Fruit fly (Drosophila melanogaster) whole organism, embryonic: Measurements from ENCODE around the gene CG31538.

Source experiments
- Ada2b ChIP-seq: fragments of 200-800 bp; sonication (Bioruptor generic); IDR thresholded peaks from 2 replicates; pipeline ENCODE4 v1.3.6; 2022; ENCODE audit warnings: missing biosample characterization, missing genetic modification characterization
- B-H2 ChIP-seq: fragments of 200-800 bp; sonication (Bioruptor generic); optimal IDR thresholded peaks from 2 replicates; lab custom pipeline; 2018; ENCODE audit warnings: missing biosample characterization, mild to moderate bottlenecking, missing genetic modification characterization
- BEAF-32 ChIP-seq: fragments of 200-800 bp; sonication (Bioruptor generic); optimal IDR thresholded peaks from 3 replicates; lab custom pipeline; 2017; ENCODE audit warnings: missing biosample characterization, missing genetic modification characterization, mild to moderate bottlenecking, moderate library complexity, missing genetic modification reagents
- CG10321 ChIP-seq: fragments of 200-800 bp; sonication (Bioruptor generic); IDR thresholded peaks from 2 replicates; pipeline ENCODE4 v1.3.6; 2022; ENCODE audit warnings: missing biosample characterization, missing genetic modification characterization
- CG10979 ChIP-seq: fragments of 200-800 bp; sonication (Bioruptor generic); optimal IDR thresholded peaks from 2 replicates; lab custom pipeline; 2018; ENCODE audit warnings: missing biosample characterization, mild to moderate bottlenecking, missing genetic modification characterization, moderate library complexity
- CG11560 ChIP-seq: fragments of 200-800 bp; sonication (Bioruptor generic); IDR thresholded peaks from 3 replicates; pipeline ENCODE4 v1.3.6; 2022; ENCODE audit warnings: missing biosample characterization, missing genetic modification characterization
- CG13624 ChIP-seq: fragments of 200-800 bp; sonication (Bioruptor generic); optimal IDR thresholded peaks from 2 replicates; lab custom pipeline; 2016; ENCODE audit warnings: missing biosample characterization, missing genetic modification characterization
- CG13894 ChIP-seq: fragments of 200-800 bp; sonication (Bioruptor generic); optimal IDR thresholded peaks from 3 replicates; lab custom pipeline; 2018; ENCODE audit warnings: missing biosample characterization, mild to moderate bottlenecking, missing genetic modification characterization, moderate library complexity
- CG14441 ChIP-seq: fragments of 200-800 bp; sonication (Bioruptor generic); IDR thresholded peaks from 2 replicates; pipeline ENCODE4 v1.3.6; 2022; ENCODE audit warnings: missing biosample characterization, missing genetic modification characterization
- CG15011 ChIP-seq: fragments of 200-800 bp; sonication (Bioruptor generic); optimal IDR thresholded peaks from 3 replicates; lab custom pipeline; 2018; ENCODE audit warnings: missing biosample characterization, mild to moderate bottlenecking, missing genetic modification characterization
- CG15514 ChIP-seq: fragments of 200-800 bp; sonication (Bioruptor generic); optimal IDR thresholded peaks from 3 replicates; lab custom pipeline; 2017; ENCODE audit warnings: missing biosample characterization, missing genetic modification characterization, mild to moderate bottlenecking, moderate library complexity, missing genetic modification reagents
- CG17802 ChIP-seq: fragments of 200-800 bp; sonication (Bioruptor generic); optimal IDR thresholded peaks from 2 replicates; lab custom pipeline; 2018; ENCODE audit warnings: missing biosample characterization, mild to moderate bottlenecking, missing genetic modification characterization, moderate library complexity
- CG2199 ChIP-seq: fragments of 200-800 bp; sonication (Bioruptor generic); IDR thresholded peaks from 3 replicates; pipeline ENCODE4 v1.3.6; 2022; ENCODE audit warnings: missing biosample characterization, missing genetic modification characterization
- CG2678 ChIP-seq: fragments of 200-800 bp; sonication (Bioruptor generic); optimal IDR thresholded peaks from 3 replicates; lab custom pipeline; 2019; ENCODE audit warnings: missing biosample characterization, mild to moderate bottlenecking, missing genetic modification characterization, moderate library complexity
- CG30431 ChIP-seq: fragments of 200-800 bp; sonication (Bioruptor generic); optimal IDR thresholded peaks from 2 replicates; lab custom pipeline; 2017; ENCODE audit warnings: missing biosample characterization, missing genetic modification characterization
- CG31365 ChIP-seq: fragments of 200-800 bp; sonication (Bioruptor generic); optimal IDR thresholded peaks from 2 replicates; lab custom pipeline; 2018; ENCODE audit warnings: missing biosample characterization, mild to moderate bottlenecking, missing genetic modification characterization
- CG4707 ChIP-seq: fragments of 200-800 bp; sonication (Bioruptor generic); optimal IDR thresholded peaks from 2 replicates; lab custom pipeline; 2018; ENCODE audit warnings: missing biosample characterization, mild to moderate bottlenecking, missing genetic modification characterization, moderate library complexity
- CG7786 ChIP-seq: fragments of 200-800 bp; sonication (Bioruptor generic); optimal IDR thresholded peaks from 2 replicates; lab custom pipeline; 2016; ENCODE audit warnings: missing biosample characterization, missing genetic modification characterization
- CG7987 ChIP-seq: fragments of 200-800 bp; sonication (Bioruptor generic); optimal IDR thresholded peaks from 2 replicates; lab custom pipeline; 2018; ENCODE audit warnings: missing biosample characterization, mild to moderate bottlenecking, missing genetic modification characterization, moderate library complexity
- CG9609 ChIP-seq: fragments of 200-800 bp; sonication (Bioruptor generic); optimal IDR thresholded peaks from 3 replicates; lab custom pipeline; 2016; ENCODE audit warnings: missing biosample characterization, missing genetic modification characterization
- CG9727 ChIP-seq: fragments of 200-800 bp; sonication (Bioruptor generic); optimal IDR thresholded peaks from 3 replicates; lab custom pipeline; 2017; ENCODE audit warnings: missing biosample characterization, mild to moderate bottlenecking, missing genetic modification characterization
- CG9797 ChIP-seq: fragments of 200-800 bp; sonication (Bioruptor generic); optimal IDR thresholded peaks from 3 replicates; lab custom pipeline; 2018; ENCODE audit warnings: missing biosample characterization, mild to moderate bottlenecking, missing genetic modification characterization
- Dad ChIP-seq: fragments of 200-800 bp; sonication (Bioruptor generic); optimal IDR thresholded peaks from 3 replicates; lab custom pipeline; 2016; ENCODE audit warnings: missing biosample characterization, missing genetic modification characterization
- Dbx ChIP-seq: fragments of 200-800 bp; sonication (Bioruptor generic); IDR thresholded peaks from 3 replicates; pipeline ENCODE4 v1.3.6; 2022; ENCODE audit warnings: missing biosample characterization, missing genetic modification characterization
- Dfd ChIP-seq, 2 experiments: fragments of >200 bp; optimal IDR thresholded peaks; 2 replicates each; lab custom pipeline; 2017; ENCODE audit warnings: missing biosample characterization in 2 of 2, missing genetic modification characterization in 2 of 2
- Dip2 ChIP-seq: fragments of 200-800 bp; sonication (Bioruptor generic); IDR thresholded peaks from 2 replicates; pipeline ENCODE4 v1.3.6; 2022; ENCODE audit warnings: missing biosample characterization, missing genetic modification characterization
- Fer3 ChIP-seq: fragments of 200-800 bp; sonication (Bioruptor generic); optimal IDR thresholded peaks from 2 replicates; lab custom pipeline; 2018; ENCODE audit warnings: missing biosample characterization, mild to moderate bottlenecking, missing genetic modification characterization, moderate library complexity
- Hand ChIP-seq: fragments of 200-800 bp; sonication (Bioruptor generic); optimal IDR thresholded peaks from 2 replicates; lab custom pipeline; 2017; ENCODE audit warnings: mild to moderate bottlenecking, missing biosample characterization, missing genetic modification reagents, missing genetic modification characterization
- Hey ChIP-seq: fragments of 200-800 bp; sonication (Bioruptor generic); optimal IDR thresholded peaks from 3 replicates; lab custom pipeline; 2018; ENCODE audit warnings: missing biosample characterization, mild to moderate bottlenecking, missing genetic modification characterization
- Hmr ChIP-seq: fragments of 200-800 bp; sonication (Bioruptor generic); optimal IDR thresholded peaks from 3 replicates; lab custom pipeline; 2017; ENCODE audit warnings: mild to moderate bottlenecking, missing biosample characterization, missing genetic modification reagents, missing genetic modification characterization
- NFAT ChIP-seq: fragments of 200-800 bp; sonication (Bioruptor generic); IDR thresholded peaks from 2 replicates; pipeline ENCODE4 v1.3.6; 2022; ENCODE audit warnings: missing biosample characterization, missing genetic modification characterization
- Nf-YB ChIP-seq: fragments of 200-800 bp; sonication (Bioruptor generic); optimal IDR thresholded peaks from 3 replicates; lab custom pipeline; 2019; ENCODE audit warnings: missing biosample characterization, mild to moderate bottlenecking, missing genetic modification characterization, moderate library complexity
- Poxn ChIP-seq: fragments of 200-800 bp; sonication (Bioruptor generic); IDR thresholded peaks from 2 replicates; pipeline ENCODE4 v1.3.6; 2022; ENCODE audit warnings: missing biosample characterization, missing genetic modification characterization
- Tbp ChIP-seq: fragments of >200 bp; optimal IDR thresholded peaks from 2 replicates; lab custom pipeline; 2018; ENCODE audit warnings: missing biosample characterization, missing genetic modification characterization
- amos ChIP-seq: fragments of 200-800 bp; sonication (Bioruptor generic); IDR thresholded peaks from 2 replicates; pipeline ENCODE4 v1.3.6; 2022; ENCODE audit warnings: missing biosample characterization, missing genetic modification characterization; ENCODE audit not compliant: partially characterized antibody
- btn ChIP-seq: fragments of 200-800 bp; sonication (Bioruptor generic); optimal IDR thresholded peaks from 2 replicates; lab custom pipeline; 2016; ENCODE audit warnings: missing biosample characterization, missing genetic modification characterization
- caup ChIP-seq: fragments of 200-800 bp; sonication (Bioruptor generic); optimal IDR thresholded peaks from 3 replicates; lab custom pipeline; 2017; ENCODE audit warnings: missing biosample characterization, mild to moderate bottlenecking, missing genetic modification characterization, moderate library complexity; ENCODE audit not compliant: severe bottlenecking
- dimm ChIP-seq: fragments of 200-800 bp; sonication (Bioruptor generic); IDR thresholded peaks from 2 replicates; pipeline ENCODE4 v1.3.6; 2022; ENCODE audit warnings: missing biosample characterization, missing genetic modification characterization
- ewg ChIP-seq: fragments of 200-800 bp; sonication (Bioruptor generic); optimal IDR thresholded peaks from 3 replicates; lab custom pipeline; 2017; ENCODE audit warnings: mild to moderate bottlenecking, missing biosample characterization, missing genetic modification reagents, missing genetic modification characterization
- fd96Cb ChIP-seq: fragments of 200-800 bp; sonication (Bioruptor generic); optimal IDR thresholded peaks from 2 replicates; lab custom pipeline; 2018; ENCODE audit warnings: missing biosample characterization, mild to moderate bottlenecking, missing genetic modification characterization, moderate library complexity
- gcm ChIP-seq: fragments of 200-800 bp; sonication (Bioruptor generic); optimal IDR thresholded peaks from 2 replicates; lab custom pipeline; 2019; ENCODE audit warnings: missing biosample characterization, mild to moderate bottlenecking, missing genetic modification characterization, moderate library complexity
- hbn ChIP-seq: fragments of 200-800 bp; sonication (Bioruptor generic); IDR thresholded peaks from 2 replicates; pipeline ENCODE4 v1.3.6; 2022; ENCODE audit warnings: missing biosample characterization, missing genetic modification characterization; ENCODE audit not compliant: partially characterized antibody
- her ChIP-seq: fragments of 200-800 bp; sonication (Bioruptor generic); optimal IDR thresholded peaks from 2 replicates; lab custom pipeline; 2016; ENCODE audit warnings: missing biosample characterization, missing genetic modification characterization
- hth ChIP-seq: fragments of >200 bp; optimal IDR thresholded peaks from 2 replicates; lab custom pipeline; 2017; ENCODE audit warnings: inconsistent platforms
- onecut ChIP-seq: fragments of 200-800 bp; sonication (Bioruptor generic); IDR thresholded peaks from 2 replicates; pipeline ENCODE4 v1.3.6; 2022; ENCODE audit warnings: missing biosample characterization, missing genetic modification characterization
- schlank ChIP-seq: fragments of 200-800 bp; sonication (Bioruptor generic); optimal IDR thresholded peaks from 2 replicates; lab custom pipeline; 2018; ENCODE audit warnings: missing biosample characterization, mild to moderate bottlenecking, missing genetic modification characterization
- sob ChIP-seq: fragments of 200-800 bp; sonication (Bioruptor generic); IDR thresholded peaks from 2 replicates; pipeline ENCODE4 v1.3.6; 2022; ENCODE audit warnings: missing biosample characterization, missing genetic modification characterization
- sqz ChIP-seq: fragments of 200-800 bp; sonication (Bioruptor generic); optimal IDR thresholded peaks from 3 replicates; lab custom pipeline; 2018; ENCODE audit warnings: missing biosample characterization, mild to moderate bottlenecking, missing genetic modification characterization
- vnd ChIP-seq: fragments of 200-800 bp; sonication (Bioruptor generic); IDR thresholded peaks from 3 replicates; pipeline ENCODE4 v1.3.6; 2022; ENCODE audit warnings: missing biosample characterization, missing genetic modification characterization; ENCODE audit not compliant: partially characterized antibody
- vvl ChIP-seq: fragments of 200-800 bp; sonication (Bioruptor generic); IDR thresholded peaks from 2 replicates; pipeline ENCODE4 v1.3.6; 2022; ENCODE audit warnings: missing biosample characterization, missing genetic modification characterization
- wdn ChIP-seq: fragments of 200-800 bp; sonication (Bioruptor generic); IDR thresholded peaks from 2 replicates; pipeline ENCODE4 v1.3.6; 2022; ENCODE audit warnings: missing biosample characterization, missing genetic modification characterization
- z ChIP-seq: fragments of 200-800 bp; sonication (Bioruptor generic); IDR thresholded peaks from 3 replicates; pipeline ENCODE4 v1.3.6; 2022; ENCODE audit warnings: missing biosample characterization, missing genetic modification characterization

Gene CG31538

DNA sequence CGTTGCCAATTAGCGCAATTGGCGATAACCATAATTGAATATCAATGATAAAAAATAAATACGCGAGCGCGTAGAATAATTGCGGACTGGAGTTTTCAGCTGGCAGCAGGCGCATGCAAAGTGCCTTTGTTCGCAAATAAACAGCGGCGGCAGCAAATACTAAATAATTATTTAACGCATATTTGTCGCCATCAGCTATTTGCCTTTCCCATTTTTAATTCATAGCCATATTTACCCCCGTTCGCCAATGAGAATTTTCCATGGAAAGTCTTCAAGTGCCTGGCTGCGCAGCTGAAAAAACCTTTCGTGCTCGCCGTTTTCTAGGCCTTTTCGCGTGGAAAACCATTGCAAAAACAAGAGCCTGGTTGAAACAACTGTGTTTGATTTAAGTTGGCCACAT lies 24.3 kb upstream of the CG31538 start (continued):
- TF ChIP-seq gcm (GFP tag; lab: Kevin White, UChicago), result no peak
- TF ChIP-seq NFAT (GFP tag; lab: Robert Waterston, UW), result 0 out of 2 replicates have a peak, but pooled peaks have one; percentile 29
- TF ChIP-seq Dfd (GFP tag; optimal IDR thresholded peaks at IDR 0.05; lab: Kevin White, UChicago), result no peak
- TF ChIP-seq ewg (GFP tag; lab: Kevin White, UChicago), result no peak
- no peak for TF ChIP-seq CG11560 (tag; lab: Robert Waterston, UW)
- no peak for TF ChIP-seq wdn
- peak; percentile 34 for TF ChIP-seq Hand (GFP tag; lab: Kevin White, UChicago)
- no peak for TF ChIP-seq CG15011
- TF ChIP-seq CG4707 (GFP tag; lab: Kevin White, UChicago), result no peak
- TF ChIP-seq dimm (GFP tag; lab: Robert Waterston, UW), result no peak
- no peak for TF ChIP-seq hth
- TF ChIP-seq CG9797, result no peak
- TF ChIP-seq vvl, result no peak
- peak; percentile 43 for TF ChIP-seq CG15514 (GFP tag; lab: Kevin White, UChicago)
- no peak for TF ChIP-seq Fer3 (tag; lab: Kevin White, UChicago)
- no peak for TF ChIP-seq z (GFP tag; lab: Robert Waterston, UW)
- TF ChIP-seq Ada2b (GFP tag; lab: Robert Waterston, UW), result no peak
- TF ChIP-seq CG10321 (GFP tag; lab: Robert Waterston, UW), result no peak
- no peak for TF ChIP-seq her
- peak; percentile 34 for TF ChIP-seq CG9727 (GFP tag; lab: Kevin White, UChicago)
- no peak for TF ChIP-seq BEAF-32 (GFP tag; lab: Kevin White, UChicago)
- no peak for TF ChIP-seq vnd (GFP tag; lab: Robert Waterston, UW)
- TF ChIP-seq Dip2 (GFP tag; lab: Robert Waterston, UW), result no peak
- TF ChIP-seq Hmr (GFP tag; lab: Kevin White, UChicago), result peak; percentile 58
- no peak for TF ChIP-seq CG7786 (GFP tag; lab: Kevin White, UChicago)
- TF ChIP-seq btn (GFP tag; lab: Kevin White, UChicago), result no peak
- no peak for TF ChIP-seq hbn (GFP tag; lab: Robert Waterston, UW)
- TF ChIP-seq fd96Cb (tag; lab: Kevin White, UChicago), result no peak
- no peak for TF ChIP-seq CG17802 (tag; lab: Kevin White, UChicago)
- TF ChIP-seq sob (GFP tag; lab: Robert Waterston, UW), result peak; percentile 41; the same call in 1 of the 2 replicates
- TF ChIP-seq CG7987 (GFP tag; lab: Kevin White, UChicago), result no peak
- peak; percentile 51 for TF ChIP-seq caup (GFP tag; lab: Kevin White, UChicago)
- no peak for TF ChIP-seq CG31365 (tag; lab: Kevin White, UChicago)
- TF ChIP-seq sqz, result no peak
- TF ChIP-seq CG30431 (GFP tag; lab: Kevin White, UChicago), result no peak
- TF ChIP-seq CG13624, result no peak
- no peak for TF ChIP-seq B-H2 (GFP tag; lab: Kevin White, UChicago)
- peak; percentile 46 for TF ChIP-seq CG2678 (tag; lab: Kevin White, UChicago)
- no peak for TF ChIP-seq Nf-YB (GFP tag; lab: Kevin White, UChicago)
- TF ChIP-seq Dbx (GFP tag; lab: Robert Waterston, UW), result peak; percentile 59; the same call in 1 of the 3 replicates
- no peak for TF ChIP-seq Poxn (GFP tag; lab: Robert Waterston, UW)
- TF ChIP-seq Tbp, result no peak
- no peak for TF ChIP-seq CG14441
- TF ChIP-seq amos, result no peak
- TF ChIP-seq Dad, result no peak
- TF ChIP-seq Hey (tag; lab: Kevin White, UChicago), result no peak
- no peak for TF ChIP-seq CG2199 (GFP tag; lab: Robert Waterston, UW)
- TF ChIP-seq CG10979 (tag; lab: Kevin White, UChicago), result no peak
- TF ChIP-seq onecut (GFP tag; lab: Robert Waterston, UW), result no peak
- peak; percentile 15 for TF ChIP-seq CG13894 (tag; lab: Kevin White, UChicago)
- TF ChIP-seq CG9609 (GFP tag; lab: Kevin White, UChicago), result no peak
- TF ChIP-seq schlank, result peak; percentile 36
